Worm (Caenorhabditis elegans) whole organism, early embryonic: ENCODE data around the gene srz-105.

Experiments used
- ama-1 ChIP-seq: fragments of 150-350 bp; optimal IDR thresholded peaks from 2 replicates; lab custom pipeline; 2014
- ceh-13 ChIP-seq: fragments of 200-800 bp; sonication (Bioruptor generic); optimal IDR thresholded peaks from 2 replicates; lab custom pipeline; 2018; ENCODE audit warnings: mild to moderate bottlenecking, missing genetic modification characterization, missing compliant biosample characterization
- hmbx-1 ChIP-seq: sonication (generic microtip); optimal IDR thresholded peaks from 2 replicates; lab custom pipeline; 2016; ENCODE audit warnings: mild to moderate bottlenecking, missing genetic modification characterization, missing compliant biosample characterization
- scrt-1 ChIP-seq: fragments of 200-800 bp; sonication (Bioruptor generic); IDR thresholded peaks from 2 replicates; pipeline ENCODE4 v1.3.6; 2022; ENCODE audit warnings: missing genetic modification characterization, missing compliant biosample characterization
- tbx-11 ChIP-seq: fragments of 200-800 bp; sonication (Bioruptor generic); IDR thresholded peaks from 2 replicates; pipeline ENCODE4 v1.3.6; 2022; ENCODE audit warnings: missing genetic modification characterization, missing compliant biosample characterization
- tra-4 ChIP-seq: sonication (generic microtip); optimal IDR thresholded peaks from 2 replicates; lab custom pipeline; 2017; ENCODE audit warnings: missing genetic modification characterization, missing compliant biosample characterization

ce11 chrIV:16280614-16281013 is 44.1 kb upstream of the srz-105 start, which contains the start of gene clec-191:
- TF ChIP-seq tra-4 (tag; lab: Kevin White, UChicago) (no peak), tbx-11 (GFP tag; lab: Robert Waterston, UW) (no peak), ama-1 (lab: Kevin White, UChicago) (no peak), scrt-1 (no peak), ceh-13 (GFP tag; lab: Kevin White, UChicago) (no peak), hmbx-1 (tag; lab: Kevin White, UChicago) (no peak)
